Worm (Caenorhabditis elegans) whole organism, mixed stage, embryonic: ENCODE data around the gene F53F4.11.

Source experiments
- mab-5 ChIP-seq: fragments of 150-350 bp; optimal IDR thresholded peaks from 2 replicates; lab custom pipeline; 2014; ENCODE audit warnings: missing biosample characterization, missing genetic modification characterization
- snpc-4 ChIP-seq: fragments of 150-350 bp; optimal IDR thresholded peaks from 2 replicates; lab custom pipeline; 2014; ENCODE audit warnings: missing biosample characterization, missing genetic modification characterization

DNA sequence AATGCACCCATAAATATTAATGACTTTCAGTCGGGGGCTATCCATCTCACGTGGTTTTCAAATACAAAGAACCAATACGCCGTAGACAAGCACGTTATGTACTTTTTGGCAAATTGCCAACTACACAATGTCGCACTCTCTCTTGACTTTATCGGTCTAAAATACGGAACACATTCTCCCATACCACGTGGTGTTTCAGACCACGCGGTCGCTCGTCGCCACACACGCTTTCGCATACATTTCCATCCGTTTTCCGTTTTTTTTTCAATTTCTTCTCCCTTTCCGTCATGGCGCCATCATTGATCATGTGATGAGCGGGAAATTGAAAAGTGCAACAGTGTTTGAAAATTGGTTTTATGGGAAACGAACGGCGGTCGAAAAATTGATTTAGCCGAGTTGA lies 34.3 kb upstream of the F53F4.11 start:
- TF ChIP-seq snpc-4 (tag; lab: Kevin White, UChicago) = no peak
- TF ChIP-seq mab-5 = no peak
